Fruit fly (Drosophila melanogaster) whole organism, embryonic: ENCODE data around the gene sit.

ENCODE experiments used
- CG14860 ChIP-seq: fragments of 200-800 bp; sonication (Bioruptor generic); IDR thresholded peaks from 3 replicates; pipeline ENCODE4 v1.3.6; 2022; ENCODE audit warnings: missing biosample characterization, missing genetic modification characterization; ENCODE audit not compliant: partially characterized antibody
- CG15696 ChIP-seq: fragments of 200-800 bp; sonication (Bioruptor generic); optimal IDR thresholded peaks from 2 replicates; lab custom pipeline; 2019; ENCODE audit warnings: missing biosample characterization, mild to moderate bottlenecking, missing genetic modification characterization, moderate library complexity
- Hr39 ChIP-seq: fragments of >200 bp; optimal IDR thresholded peaks from 2 replicates; lab custom pipeline; 2017
- MBD-R2 ChIP-seq: fragments of 200-800 bp; sonication (Bioruptor generic); IDR thresholded peaks from 2 replicates; pipeline ENCODE4 v1.3.6; 2022; ENCODE audit warnings: missing biosample characterization, missing genetic modification characterization

DNA sequence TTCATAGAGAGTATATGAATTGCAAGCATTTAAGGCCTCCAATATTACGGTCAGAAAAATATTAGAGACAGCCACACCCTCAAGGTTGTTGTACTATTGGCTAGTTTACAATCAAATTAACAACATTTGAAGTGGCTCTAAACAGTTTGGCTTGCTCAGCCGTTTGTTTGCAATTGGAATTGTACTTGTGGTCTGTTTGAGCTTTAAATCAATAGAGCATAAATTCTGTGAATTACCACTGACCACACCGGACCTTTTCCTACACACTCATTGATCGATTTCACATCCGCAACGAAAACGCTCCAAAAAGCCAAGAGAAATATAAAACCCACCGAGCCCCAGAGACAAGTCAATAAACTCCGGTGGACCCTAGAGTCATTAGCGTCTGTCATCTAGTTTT, 11.2 kb upstream of the sit start:
- TF ChIP-seq MBD-R2 (GFP tag; lab: Robert Waterston, UW) (no peak), CG15696 (tag; lab: Kevin White, UChicago) (no peak), CG14860 (no peak), Hr39 (lab: Kevin White, UChicago) (no peak)
